Worm (Caenorhabditis elegans): ENCODE results near the gene lido-15.

DNA sequence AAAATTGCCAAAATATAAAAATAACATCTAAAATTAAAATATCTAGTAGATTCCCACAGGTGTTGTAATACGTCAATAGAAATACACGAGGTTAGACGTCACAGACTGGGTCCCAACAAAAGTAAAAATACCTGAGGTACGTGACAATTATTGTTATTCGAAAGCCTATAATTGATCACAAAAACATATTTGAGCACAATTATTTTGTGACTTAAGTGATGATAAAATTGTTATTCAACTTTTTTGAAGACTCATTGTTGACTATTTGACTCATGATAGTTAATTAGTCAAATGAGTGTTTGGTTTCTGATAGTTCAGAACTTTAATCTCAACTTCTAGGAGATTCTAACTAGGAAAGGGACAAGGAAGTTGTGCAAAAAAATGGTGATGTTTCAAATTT is 34.3 kb upstream of the lido-15 start:
- TF ChIP-seq him-1 (tag; optimal IDR thresholded peaks at IDR 0.05) (no peak), W03F9.2 (tag; optimal IDR thresholded peaks at IDR 0.05) (no peak)

Measured in whole organism, L4/young adult.